Fruit fly (Drosophila melanogaster): ENCODE results near the gene CG31926.
A peak's percentile ranks its signal among the peaks of the same experiment; 100 is the strongest.

The CG31926 gene

DNA sequence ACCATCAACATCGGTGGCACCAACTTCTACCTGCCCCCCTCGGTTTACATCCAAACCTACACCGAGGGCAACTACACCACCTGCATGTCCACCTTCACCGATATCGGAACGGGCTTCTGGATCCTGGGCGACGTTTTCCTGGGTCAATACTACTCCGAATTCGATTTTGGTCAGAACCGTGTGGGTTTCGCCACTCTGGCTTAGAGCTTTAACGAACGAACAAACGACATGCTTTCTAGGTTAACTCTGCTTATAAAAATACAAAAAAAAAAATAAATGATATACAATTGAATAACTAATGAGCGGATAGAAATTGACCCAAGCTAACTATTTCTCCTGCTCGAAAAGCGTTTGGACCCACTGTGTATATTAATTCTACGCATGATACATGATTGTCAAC is at the start of gene CG31926:
Gene CG31926, plus strand, starts transcription at position 301 of the 400 bp plus-strand sequence.
- TF ChIP-seq CG10348 (GFP tag; IDR thresholded peaks at IDR 0.05) (no peak), Pif1A (GFP tag; optimal IDR thresholded peaks at IDR 0.05) (no peak), Snoo (tag; optimal IDR thresholded peaks at IDR 0.05) (no peak), CG8159 (tag; optimal IDR thresholded peaks at IDR 0.05) (no peak), rn (GFP tag; IDR thresholded peaks at IDR 0.05) (no peak), CG12605 (GFP tag; IDR thresholded peaks at IDR 0.05) (no peak), D1 (tag; optimal IDR thresholded peaks at IDR 0.05) (no peak), gl (tag; optimal IDR thresholded peaks at IDR 0.05) (no peak), CG32121 (GFP tag; IDR thresholded peaks at IDR 0.05) (no peak), Ets98B (GFP tag; IDR thresholded peaks at IDR 0.05) (no peak), CG4496 (GFP tag; IDR thresholded peaks at IDR 0.05) (no peak), Pif1B (GFP tag; optimal IDR thresholded peaks at IDR 0.05) (no peak), CG9948 (tag; optimal IDR thresholded peaks at IDR 0.05) (no peak), EcR (GFP tag; optimal IDR thresholded peaks at IDR 0.05) (no peak)

DNA sequence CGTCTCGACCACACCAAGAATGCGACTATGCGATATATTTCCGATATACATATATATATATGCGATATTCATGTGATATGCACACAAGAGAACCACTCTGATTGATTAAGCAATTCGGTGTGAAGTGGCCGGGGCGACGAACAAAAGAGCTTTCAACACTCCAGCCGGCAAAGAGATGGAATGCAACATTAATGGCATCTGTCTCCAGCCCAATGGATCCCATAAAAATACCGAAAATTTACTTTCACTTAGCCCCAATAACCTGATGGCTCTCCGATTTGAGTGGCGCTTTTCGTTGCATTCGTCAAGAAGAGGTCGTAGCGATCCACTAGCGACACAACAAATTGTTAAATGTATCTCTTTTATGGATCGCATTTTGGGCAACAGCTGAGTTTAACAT is 48.5 kb upstream of the CG31926 start:
- TF ChIP-seq EcR (GFP tag; optimal IDR thresholded peaks at IDR 0.05): no peak
- no peak for TF ChIP-seq CG34367 (tag; optimal IDR thresholded peaks at IDR 0.05)
- no peak for TF ChIP-seq gl (tag; optimal IDR thresholded peaks at IDR 0.05)
- TF ChIP-seq CG4496 (GFP tag; IDR thresholded peaks at IDR 0.05): no peak
- TF ChIP-seq CG12605 (GFP tag; IDR thresholded peaks at IDR 0.05): no peak
- TF ChIP-seq CG8301 (tag; optimal IDR thresholded peaks at IDR 0.05): no peak
- TF ChIP-seq D1 (tag; optimal IDR thresholded peaks at IDR 0.05): no peak
- TF ChIP-seq CG8159 (tag; optimal IDR thresholded peaks at IDR 0.05): no peak
- TF ChIP-seq Pif1A (GFP tag; optimal IDR thresholded peaks at IDR 0.05): no peak
- TF ChIP-seq CG13204 (GFP tag; optimal IDR thresholded peaks at IDR 0.05): no peak
- TF ChIP-seq fd96Ca (GFP tag; IDR thresholded peaks at IDR 0.05): no peak
- TF ChIP-seq Pif1B (GFP tag; optimal IDR thresholded peaks at IDR 0.05): no peak
- no peak for TF ChIP-seq Snoo (tag; optimal IDR thresholded peaks at IDR 0.05)
- no peak for TF ChIP-seq CG10348 (GFP tag; IDR thresholded peaks at IDR 0.05)
- TF ChIP-seq CG9948 (tag; optimal IDR thresholded peaks at IDR 0.05): no peak
- no peak for TF ChIP-seq CG15710 (tag; optimal IDR thresholded peaks at IDR 0.05)
- no peak for TF ChIP-seq rn (GFP tag; IDR thresholded peaks at IDR 0.05)
- TF ChIP-seq Ets98B (GFP tag; IDR thresholded peaks at IDR 0.05): no peak

DNA sequence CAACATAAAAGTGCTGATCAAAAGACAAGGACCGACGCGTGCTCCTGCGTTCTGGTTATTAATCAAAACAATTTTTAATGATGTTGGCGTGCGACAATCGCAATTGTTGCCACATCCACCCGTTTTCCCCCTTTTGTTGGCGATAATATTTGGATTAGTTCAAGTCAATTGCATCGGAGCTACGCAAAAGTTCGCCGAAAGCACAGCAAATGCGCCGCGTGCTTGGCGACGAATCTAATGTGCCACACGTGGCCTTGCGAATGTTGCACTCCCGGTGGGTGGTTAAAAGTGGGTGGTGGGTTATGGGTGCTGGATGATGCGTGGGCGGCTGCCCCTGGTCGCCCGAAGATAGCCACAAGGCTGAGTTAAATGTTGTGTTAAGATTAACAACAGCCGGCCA is 47.6 kb upstream of the CG31926 start:
- TF ChIP-seq CG14655 (GFP tag; optimal IDR thresholded peaks at IDR 0.05) (no peak), CG13204 (GFP tag; optimal IDR thresholded peaks at IDR 0.05) (no peak), CG8159 (tag; optimal IDR thresholded peaks at IDR 0.05) (no peak), CG17806 (tag; optimal IDR thresholded peaks at IDR 0.05) (no peak), EcR (GFP tag; optimal IDR thresholded peaks at IDR 0.05) (no peak), CG9948 (tag; optimal IDR thresholded peaks at IDR 0.05) (no peak), Snoo (tag; optimal IDR thresholded peaks at IDR 0.05) (no peak), rn (GFP tag; IDR thresholded peaks at IDR 0.05) (no peak), CG12605 (GFP tag; IDR thresholded peaks at IDR 0.05) (no peak), Ets98B (GFP tag; IDR thresholded peaks at IDR 0.05) (no peak), Pif1A (GFP tag; optimal IDR thresholded peaks at IDR 0.05) (no peak), CG10348 (GFP tag; IDR thresholded peaks at IDR 0.05) (no peak), Pif1B (GFP tag; optimal IDR thresholded peaks at IDR 0.05) (no peak)

DNA sequence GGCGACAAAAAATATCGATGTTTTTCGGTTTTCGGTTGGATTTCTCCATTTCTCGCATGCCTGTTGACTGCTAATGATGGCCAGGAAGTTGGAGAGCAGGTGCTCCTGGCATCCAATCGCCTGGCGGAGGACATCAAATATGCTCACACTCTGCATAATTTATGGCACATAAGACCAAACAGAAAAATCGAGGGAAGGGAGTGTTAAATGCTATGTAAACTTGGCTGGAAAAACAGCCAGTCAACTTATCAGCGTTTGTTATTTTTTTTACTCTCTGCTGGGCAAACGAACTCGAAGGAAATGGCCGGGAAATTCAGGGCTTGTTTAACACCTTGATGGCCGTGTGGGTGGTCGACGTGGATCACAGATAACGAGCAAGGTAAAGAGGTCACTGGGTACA is 47.1 kb upstream of the CG31926 start:
- TF ChIP-seq CG17806 (tag; optimal IDR thresholded peaks at IDR 0.05): no peak

DNA sequence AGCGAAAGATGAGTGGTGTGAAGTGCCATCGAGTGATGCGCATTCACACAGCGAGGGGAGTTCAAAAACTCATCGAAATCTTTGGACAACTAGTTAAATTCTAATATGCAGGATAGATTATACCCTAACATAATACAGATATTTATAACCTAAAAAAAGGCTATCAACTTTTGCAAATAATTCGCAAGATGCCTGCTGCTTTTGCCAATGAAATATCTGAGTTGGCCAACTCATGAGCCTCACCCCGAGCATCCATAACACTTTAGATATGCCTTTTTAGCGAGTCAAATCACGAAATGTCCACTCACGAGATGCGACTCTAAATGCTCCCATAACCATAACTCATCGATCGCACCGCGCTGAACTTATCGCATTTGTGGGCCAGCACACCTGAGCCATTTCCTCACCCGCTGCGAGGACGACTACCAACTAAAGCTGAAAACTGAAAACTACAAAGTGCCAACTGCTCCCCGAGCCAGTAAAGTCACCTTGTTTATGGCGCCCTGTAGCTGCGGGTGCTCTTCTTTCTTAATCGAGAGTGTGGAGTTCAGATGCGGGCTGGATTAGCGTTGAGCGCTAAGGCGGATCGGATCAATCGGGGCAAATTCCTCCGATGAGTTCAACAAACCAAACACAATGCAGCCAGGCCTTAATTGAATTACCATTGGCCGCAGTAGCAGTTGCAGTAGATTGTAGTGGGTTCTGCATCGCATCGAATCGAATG is 45.4 kb upstream of the CG31926 start:
- TF ChIP-seq EcR (GFP tag; optimal IDR thresholded peaks at IDR 0.05) (peak; percentile 16), CG10348 (GFP tag; IDR thresholded peaks at IDR 0.05) (no peak), D1 (tag; optimal IDR thresholded peaks at IDR 0.05) (no peak)

DNA sequence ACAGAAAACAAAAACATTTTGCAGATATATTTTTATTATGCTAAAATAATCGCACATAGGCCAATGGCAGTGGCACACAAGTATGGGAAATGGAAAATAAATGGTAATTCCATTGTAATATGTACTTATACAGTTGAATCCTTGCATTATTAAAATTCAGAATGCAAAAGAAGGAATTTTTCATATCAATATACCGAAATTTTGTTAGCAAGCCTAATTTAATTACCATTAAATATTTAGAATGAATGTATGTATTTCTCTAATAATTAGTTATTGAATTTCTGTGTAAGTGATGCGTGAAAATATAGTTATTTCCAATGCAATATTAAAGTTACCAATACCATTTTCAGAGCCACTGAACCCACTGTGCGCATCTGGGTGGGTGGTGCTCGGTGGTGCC is 39.8 kb upstream of the CG31926 start:
- TF ChIP-seq CG12605 (GFP tag; IDR thresholded peaks at IDR 0.05) (no peak), CG10348 (GFP tag; IDR thresholded peaks at IDR 0.05) (no peak), gl (tag; optimal IDR thresholded peaks at IDR 0.05) (no peak), CG8301 (tag; optimal IDR thresholded peaks at IDR 0.05) (peak; percentile 53), Pif1A (GFP tag; optimal IDR thresholded peaks at IDR 0.05) (no peak), EcR (GFP tag; optimal IDR thresholded peaks at IDR 0.05) (no peak), CG8159 (tag; optimal IDR thresholded peaks at IDR 0.05) (peak; percentile 70), CG14655 (GFP tag; optimal IDR thresholded peaks at IDR 0.05) (peak; percentile 60), Snoo (tag; optimal IDR thresholded peaks at IDR 0.05) (no peak), CG9948 (tag; optimal IDR thresholded peaks at IDR 0.05) (peak; percentile 68), fd96Ca (GFP tag; IDR thresholded peaks at IDR 0.05) (no peak), CG4496 (GFP tag; IDR thresholded peaks at IDR 0.05) (no peak), CG15710 (tag; optimal IDR thresholded peaks at IDR 0.05) (peak; percentile 35), CG34367 (tag; optimal IDR thresholded peaks at IDR 0.05) (peak; percentile 4), CG17806 (tag; optimal IDR thresholded peaks at IDR 0.05) (peak; percentile 62)

DNA sequence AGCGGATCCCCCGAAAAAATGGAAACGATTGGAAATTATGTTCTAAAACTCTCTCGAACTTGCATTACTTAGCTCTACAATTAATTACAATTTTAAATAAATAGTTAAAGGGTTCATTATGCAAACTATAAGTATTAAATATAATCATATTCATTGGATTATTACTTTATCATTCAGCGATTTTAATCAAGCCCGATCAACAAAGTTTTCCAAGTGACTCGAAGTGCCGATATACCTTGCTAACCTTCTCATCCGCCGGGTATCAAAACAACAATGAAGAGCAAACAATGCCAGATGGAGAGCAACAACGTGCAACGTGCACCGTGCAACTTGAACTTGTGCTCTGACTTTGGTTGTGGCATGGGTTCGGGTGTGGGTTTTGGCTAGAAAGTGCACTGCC is 39.0 kb upstream of the CG31926 start:
- no peak for TF ChIP-seq fd96Ca (GFP tag; IDR thresholded peaks at IDR 0.05)
- TF ChIP-seq Snoo (tag; optimal IDR thresholded peaks at IDR 0.05): peak; percentile 0
- peak; percentile 71 for TF ChIP-seq CG15710 (tag; optimal IDR thresholded peaks at IDR 0.05)
- peak; percentile 50 for TF ChIP-seq Pif1A (GFP tag; optimal IDR thresholded peaks at IDR 0.05)
- TF ChIP-seq CG17806 (tag; optimal IDR thresholded peaks at IDR 0.05): peak; percentile 84
- TF ChIP-seq CG8301 (tag; optimal IDR thresholded peaks at IDR 0.05): peak; percentile 75
- peak; percentile 82 for TF ChIP-seq CG9948 (tag; optimal IDR thresholded peaks at IDR 0.05)
- TF ChIP-seq CG4496 (GFP tag; IDR thresholded peaks at IDR 0.05): peak; percentile 29; the same call in 1 of the 3 replicates
- TF ChIP-seq CG32121 (GFP tag; IDR thresholded peaks at IDR 0.05): peak; percentile 46
- peak; percentile 57 for TF ChIP-seq CG34367 (tag; optimal IDR thresholded peaks at IDR 0.05)
- no peak for TF ChIP-seq CG10348 (GFP tag; IDR thresholded peaks at IDR 0.05)
- TF ChIP-seq CG12605 (GFP tag; IDR thresholded peaks at IDR 0.05): peak; percentile 62
- TF ChIP-seq CG14655 (GFP tag; optimal IDR thresholded peaks at IDR 0.05): peak; percentile 76
- TF ChIP-seq CG8159 (tag; optimal IDR thresholded peaks at IDR 0.05): peak; percentile 78
- peak; percentile 29 for TF ChIP-seq Pif1B (GFP tag; optimal IDR thresholded peaks at IDR 0.05)
- TF ChIP-seq Ets98B (GFP tag; IDR thresholded peaks at IDR 0.05): no peak; the same call in 1 of the 2 replicates
- peak; percentile 47 for TF ChIP-seq gl (tag; optimal IDR thresholded peaks at IDR 0.05)
- TF ChIP-seq CG13204 (GFP tag; optimal IDR thresholded peaks at IDR 0.05): no peak

Data from whole organism, pupa.